Worm (Caenorhabditis elegans): ENCODE data around the gene pdl-1.

pdl-1 gene

DNA sequence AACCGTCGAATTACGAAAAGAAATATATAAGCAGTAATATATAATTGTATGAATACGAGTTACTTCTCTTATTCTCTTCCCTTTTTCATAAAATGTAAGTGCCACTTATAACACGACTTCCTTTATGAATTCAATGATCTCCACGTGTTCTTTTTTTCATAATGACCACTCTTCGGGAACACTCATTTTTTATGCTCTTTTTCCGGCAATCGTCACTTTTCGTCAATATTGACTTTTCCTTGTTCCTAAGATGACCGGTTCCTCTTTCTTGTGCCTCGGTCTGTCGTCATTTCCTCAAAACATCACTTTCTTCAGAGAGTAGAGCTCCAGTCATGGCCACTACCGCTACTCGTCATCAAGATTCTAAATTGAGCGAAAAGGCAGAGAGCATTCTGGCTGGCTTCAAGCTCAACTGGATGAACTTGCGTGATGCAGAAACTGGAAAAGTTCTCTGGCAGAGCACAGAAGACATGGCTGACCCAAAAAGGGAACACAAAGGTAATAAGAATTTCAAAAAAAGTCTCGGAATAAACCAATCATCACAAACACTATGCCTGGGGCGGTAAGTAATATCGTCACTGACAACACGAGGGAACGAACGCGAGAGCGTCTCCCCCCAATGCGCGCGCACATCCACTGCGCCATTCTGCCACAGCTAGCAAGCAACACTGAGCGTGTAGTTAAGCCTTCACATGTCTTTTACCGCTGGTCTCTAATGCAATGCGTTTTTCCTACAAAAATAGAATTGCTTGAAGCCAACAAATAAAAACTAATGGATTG, at the start of gene pdl-1:
pdl-1 (plus strand) TSS at position 309 of the 780 bp plus-strand sequence.
- peak; percentile 97 for TF ChIP-seq him-1 (tag; optimal IDR thresholded peaks at IDR 0.05)
- peak; percentile 28 to 30 for TF ChIP-seq let-607 (tag; optimal IDR thresholded peaks at IDR 0.05)
- peak; percentile 95 for TF ChIP-seq cebp-2 (GFP tag; IDR thresholded peaks at IDR 0.05)
- peak; percentile 64 for TF ChIP-seq unc-130 (GFP tag; optimal IDR thresholded peaks at IDR 0.05)
- peak; percentile 94 for TF ChIP-seq F52B5.7 (tag; optimal IDR thresholded peaks at IDR 0.05)
- TF ChIP-seq ceh-100 (GFP tag; IDR thresholded peaks at IDR 0.05): peak; percentile 77
- TF ChIP-seq lsy-27 (tag; optimal IDR thresholded peaks at IDR 0.05; ENCODE audit: borderline replicate concordance, insufficient read depth): peak; percentile 52
- peak; percentile 71; the same call in 1 of the 2 replicates for TF ChIP-seq lir-1 (GFP tag; conservative IDR thresholded peaks at IDR 0.05)
- TF ChIP-seq ztf-25 (GFP tag; IDR thresholded peaks at IDR 0.05): peak; percentile 84; the same call in 1 of the 2 replicates
- no peak for TF ChIP-seq F55B11.4 (tag; optimal IDR thresholded peaks at IDR 0.05; ENCODE audit: borderline replicate concordance, insufficient read depth)
- TF ChIP-seq T26A5.8 (tag; optimal IDR thresholded peaks at IDR 0.05): peak; percentile 79
- TF ChIP-seq ztf-26 (tag; optimal IDR thresholded peaks at IDR 0.05): peak; percentile 73
- TF ChIP-seq F57A8.1 (GFP tag; optimal IDR thresholded peaks at IDR 0.05): peak; percentile 46
- no peak for TF ChIP-seq F49E8.2 (tag; optimal IDR thresholded peaks at IDR 0.05; ENCODE audit: insufficient read depth)
- TF ChIP-seq hrde-1 (tag; optimal IDR thresholded peaks at IDR 0.05; ENCODE audit: borderline replicate concordance): peak; percentile 83
- TF ChIP-seq ama-1 (optimal IDR thresholded peaks at IDR 0.05): no peak
- peak; percentile 87 to 93 for TF ChIP-seq ama-1 (GFP tag; optimal IDR thresholded peaks at IDR 0.05)
- no peak for TF ChIP-seq dpl-1 (GFP tag; optimal IDR thresholded peaks at IDR 0.05)
- TF ChIP-seq C06A6.2 (GFP tag; conservative IDR thresholded peaks at IDR 0.05): 0 out of 2 replicates have a peak, but pooled peaks have one; percentile 43
- TF ChIP-seq zfh-2 (GFP tag; conservative IDR thresholded peaks at IDR 0.05): no peak; the same call in 1 of the 2 replicates
- no peak for TF ChIP-seq bed-2 (GFP tag; IDR thresholded peaks at IDR 0.05)
- peak; percentile 84 for TF ChIP-seq athp-1 (tag; optimal IDR thresholded peaks at IDR 0.05)
- peak; percentile 44 for TF ChIP-seq ztf-22 (GFP tag; optimal IDR thresholded peaks at IDR 0.05)
- TF ChIP-seq ztf-3 (GFP tag; optimal IDR thresholded peaks at IDR 0.05): peak; percentile 51
- TF ChIP-seq D2030.7 (GFP tag; IDR thresholded peaks at IDR 0.05): peak; percentile 78
- TF ChIP-seq hsf-1 (GFP tag; IDR thresholded peaks at IDR 0.05): peak; percentile 50; the same call in 1 of the 2 replicates
- TF ChIP-seq mes-4 (tag; optimal IDR thresholded peaks at IDR 0.05): peak; percentile 91
- TF ChIP-seq lsl-1 (GFP tag; optimal IDR thresholded peaks at IDR 0.05): peak; percentile 60
- peak; percentile 91 for TF ChIP-seq ceh-79 (tag; optimal IDR thresholded peaks at IDR 0.05)
- peak; percentile 75 for TF ChIP-seq mxl-1 (tag; optimal IDR thresholded peaks at IDR 0.05)
- TF ChIP-seq let-526 (GFP tag; IDR thresholded peaks at IDR 0.05): peak; percentile 39; the same call in 1 of the 2 replicates
- no peak for TF ChIP-seq Y67H2A.10 (GFP tag; conservative IDR thresholded peaks at IDR 0.05)
- TF ChIP-seq lin-35 (GFP tag; optimal IDR thresholded peaks at IDR 0.05): peak in 1 of 3 experiments; percentile 66
- TF ChIP-seq ztf-6 (GFP tag; IDR thresholded peaks at IDR 0.05): no peak
- TF ChIP-seq nfya-2 (GFP tag; IDR thresholded peaks at IDR 0.05): no peak
- peak; percentile 91 for TF ChIP-seq Y56A3A.18 (GFP tag; IDR thresholded peaks at IDR 0.05)
- peak; percentile 94 for TF ChIP-seq egl-44 (GFP tag; IDR thresholded peaks at IDR 0.05)
- peak; percentile 92 for TF ChIP-seq dox-1 (GFP tag; IDR thresholded peaks at IDR 0.05)
- peak; percentile 65 for TF ChIP-seq F10E7.11 (tag; optimal IDR thresholded peaks at IDR 0.05)
- TF ChIP-seq atf-7 (tag; optimal IDR thresholded peaks at IDR 0.05): peak; percentile 85
- peak; percentile 6 for TF ChIP-seq F22D6.2 (tag; optimal IDR thresholded peaks at IDR 0.05)
- TF ChIP-seq ztf-18 (tag; optimal IDR thresholded peaks at IDR 0.05): peak; percentile 80
- TF ChIP-seq snpc-1.1 (tag; optimal IDR thresholded peaks at IDR 0.05; ENCODE audit: insufficient read depth): peak; percentile 59
- peak; percentile 88 for TF ChIP-seq nfyb-1 (GFP tag; IDR thresholded peaks at IDR 0.05)
- 0 out of 2 replicates have a peak, but pooled peaks have one; percentile 26 for TF ChIP-seq B0019.2 (GFP tag; conservative IDR thresholded peaks at IDR 0.05)
- peak; percentile 72 for TF ChIP-seq repo-1 (tag; optimal IDR thresholded peaks at IDR 0.05)

All from whole organism, young adult.